Worm (Caenorhabditis elegans) whole organism, young adult: ENCODE measurements around the gene ZC513.14.

Experiments used
- D2030.7 ChIP-seq: fragments of 200-800 bp; sonication (Bioruptor generic); IDR thresholded peaks from 2 replicates; pipeline ENCODE4 v1.3.6; 2022; ENCODE audit warnings: missing genetic modification reagents, missing genetic modification characterization, missing compliant biosample characterization
- F22D6.2 ChIP-seq: sonication (generic microtip); optimal IDR thresholded peaks from 2 replicates; lab custom pipeline; 2016; ENCODE audit warnings: mild to moderate bottlenecking, missing genetic modification characterization, missing compliant biosample characterization
- F33H1.4 ChIP-seq: fragments of 200-800 bp; sonication (Bioruptor generic); IDR thresholded peaks from 2 replicates; pipeline ENCODE4 v1.3.6; 2022; ENCODE audit warnings: missing genetic modification reagents, missing genetic modification characterization, missing compliant biosample characterization
- K12H6.12 ChIP-seq: fragments of 200-800 bp; sonication (Bioruptor generic); optimal IDR thresholded peaks from 2 replicates; lab custom pipeline; 2018; ENCODE audit warnings: mild to moderate bottlenecking, missing genetic modification characterization, missing compliant biosample characterization
- T07F8.4 ChIP-seq: sonication (generic microtip); optimal IDR thresholded peaks from 2 replicates; lab custom pipeline; 2016; ENCODE audit warnings: mild to moderate bottlenecking, missing genetic modification characterization, moderate library complexity, missing compliant biosample characterization
- Y67H2A.10 ChIP-seq: fragments of 200-800 bp; sonication (Bioruptor generic); conservative IDR thresholded peaks from 2 replicates; pipeline ENCODE4 v1.3.6; 2022; ENCODE audit warnings: missing genetic modification reagents, missing genetic modification characterization, missing compliant biosample characterization
- akir-1 ChIP-seq: fragments of 200-800 bp; sonication (Bioruptor generic); optimal IDR thresholded peaks from 2 replicates; lab custom pipeline; 2018; ENCODE audit warnings: mild to moderate bottlenecking, missing genetic modification characterization, moderate library complexity, missing compliant biosample characterization
- aptf-3 ChIP-seq: fragments of 200-800 bp; sonication (Bioruptor generic); IDR thresholded peaks from 2 replicates; pipeline ENCODE4 v1.3.6; 2022; ENCODE audit warnings: missing genetic modification characterization, missing compliant biosample characterization
- attf-3 ChIP-seq: fragments of 200-800 bp; sonication (Bioruptor generic); conservative IDR thresholded peaks from 2 replicates; pipeline ENCODE4 v1.3.6; 2022; ENCODE audit warnings: missing genetic modification reagents, missing genetic modification characterization, missing compliant biosample characterization
- attf-6 ChIP-seq: fragments of 200-800 bp; sonication (Bioruptor generic); IDR thresholded peaks from 2 replicates; pipeline ENCODE4 v1.3.6; 2022; ENCODE audit warnings: missing genetic modification reagents, missing genetic modification characterization, missing compliant biosample characterization
- bed-1 ChIP-seq: fragments of 200-800 bp; sonication (Bioruptor generic); IDR thresholded peaks from 2 replicates; pipeline ENCODE4 v1.3.6; 2022; ENCODE audit warnings: missing genetic modification reagents, missing genetic modification characterization, missing compliant biosample characterization
- cebp-1 ChIP-seq, 2 experiments: fragments of 200-800 bp in 1 of 2; sonication (Bioruptor generic) in 1 of 2; sonication (generic microtip) in 1 of 2; IDR thresholded peaks in 1 of 2; optimal IDR thresholded peaks in 1 of 2; 2 replicates each; pipeline versions ENCODE4 v1.3.6 to Lab custom; 2017 to 2022; ENCODE audit warnings: missing compliant biosample characterization in 2 of 2, missing genetic modification characterization in 2 of 2, mild to moderate bottlenecking in 1 of 2, missing genetic modification reagents in 1 of 2, moderate library complexity in 1 of 2
- ceh-40 ChIP-seq: fragments of 200-800 bp; sonication (Bioruptor generic); IDR thresholded peaks from 2 replicates; pipeline ENCODE4 v1.3.6; 2022; ENCODE audit warnings: missing genetic modification characterization, missing compliant biosample characterization
- dox-1 ChIP-seq: fragments of 200-800 bp; sonication (Bioruptor generic); IDR thresholded peaks from 2 replicates; pipeline ENCODE4 v1.3.6; 2022; ENCODE audit warnings: missing genetic modification reagents, missing genetic modification characterization, missing compliant biosample characterization
- hlh-12 ChIP-seq: sonication (generic microtip); optimal IDR thresholded peaks from 2 replicates; lab custom pipeline; 2016; ENCODE audit warnings: missing genetic modification characterization, missing compliant biosample characterization
- hlh-26 ChIP-seq: fragments of 200-800 bp; sonication (Bioruptor generic); conservative IDR thresholded peaks from 2 replicates; pipeline ENCODE4 v1.3.6; 2022; ENCODE audit warnings: missing genetic modification reagents, missing genetic modification characterization, missing compliant biosample characterization
- hmg-1.2 ChIP-seq: fragments of 200-800 bp; sonication (Bioruptor generic); IDR thresholded peaks from 2 replicates; pipeline ENCODE4 v1.3.6; 2022; ENCODE audit warnings: missing genetic modification reagents, missing genetic modification characterization, missing compliant biosample characterization
- hsf-1 ChIP-seq: fragments of 200-800 bp; sonication (Bioruptor generic); IDR thresholded peaks from 2 replicates; pipeline ENCODE4 v1.3.6; 2022; ENCODE audit warnings: missing genetic modification reagents, missing genetic modification characterization, missing compliant biosample characterization
- let-607 ChIP-seq, 2 experiments: fragments of 200-800 bp in 1 of 2; sonication (Bioruptor generic) in 1 of 2; sonication (generic microtip) in 1 of 2; optimal IDR thresholded peaks; 2 replicates each; lab custom pipeline; 2016 to 2018; ENCODE audit warnings: mild to moderate bottlenecking in 2 of 2, missing compliant biosample characterization in 2 of 2, missing genetic modification characterization in 2 of 2, moderate library complexity in 2 of 2, missing genotype in 1 of 2
- lin-26 ChIP-seq: fragments of 200-800 bp; sonication (Bioruptor generic); IDR thresholded peaks from 2 replicates; pipeline ENCODE4 v1.3.6; 2022; ENCODE audit warnings: missing genetic modification reagents, missing genetic modification characterization, missing compliant biosample characterization
- lsl-1 ChIP-seq: fragments of 200-800 bp; sonication (Bioruptor generic); optimal IDR thresholded peaks from 2 replicates; lab custom pipeline; 2018; ENCODE audit warnings: mild to moderate bottlenecking, missing genetic modification characterization, moderate library complexity, missing compliant biosample characterization
- madf-6 ChIP-seq: fragments of 200-800 bp; sonication (Bioruptor generic); IDR thresholded peaks from 2 replicates; pipeline ENCODE4 v1.3.6; 2022; ENCODE audit warnings: missing genetic modification reagents, missing genetic modification characterization, missing compliant biosample characterization
- nhr-80 ChIP-seq: sonication (generic microtip); optimal IDR thresholded peaks from 2 replicates; lab custom pipeline; 2016; ENCODE audit warnings: missing genetic modification characterization, missing compliant biosample characterization
- pbrm-1 ChIP-seq: fragments of 200-800 bp; sonication (Bioruptor generic); IDR thresholded peaks from 2 replicates; pipeline ENCODE4 v1.3.6; 2022; ENCODE audit warnings: missing genetic modification reagents, missing genetic modification characterization, missing compliant biosample characterization
- pha-4 ChIP-seq: fragments of 150-350 bp; sonication (generic microtip); optimal IDR thresholded peaks from 2 replicates; lab custom pipeline; 2014; ENCODE audit warnings: missing biosample characterization, missing genetic modification reagents, missing genetic modification characterization
- rpc-1 ChIP-seq, 2 experiments: fragments of 150-350 bp in 1 of 2; sonication (generic microtip) in 1 of 2; optimal IDR thresholded peaks; 2 replicates each; lab custom pipeline; 2014 to 2018; ENCODE audit warnings: missing biosample characterization in 1 of 2, missing genetic modification characterization in 1 of 2, missing genetic modification reagents in 1 of 2, missing genotype in 1 of 2
- sea-2 ChIP-seq: fragments of 200-800 bp; sonication (Bioruptor generic); IDR thresholded peaks from 2 replicates; pipeline ENCODE4 v1.3.6; 2022; ENCODE audit warnings: missing genetic modification characterization, missing compliant biosample characterization
- snpc-1.1 ChIP-seq: sonication (generic microtip); optimal IDR thresholded peaks from 2 replicates; lab custom pipeline; 2017; ENCODE audit warnings: missing genetic modification characterization, mild to moderate bottlenecking, missing compliant biosample characterization, antibody characterized with exemption, moderate library complexity, missing genotype, missing genetic modification reagents; ENCODE audit not compliant: insufficient read depth
- snpc-1.3 ChIP-seq: sonication (generic microtip); optimal IDR thresholded peaks from 2 replicates; lab custom pipeline; 2017; ENCODE audit warnings: missing genetic modification characterization, mild to moderate bottlenecking, missing compliant biosample characterization, antibody characterized with exemption, moderate library complexity, missing genotype, missing genetic modification reagents; ENCODE audit not compliant: insufficient read depth
- snpc-4 ChIP-seq, 5 experiments: fragments of 150-350 bp in 1 of 5; sonication (generic microtip) in 4 of 5; optimal IDR thresholded peaks; 2 replicates each; lab custom pipeline; 2014 to 2018; ENCODE audit warnings: missing genetic modification characterization in 5 of 5, missing biosample characterization in 3 of 5, antibody characterized with exemption in 2 of 5, mild to moderate bottlenecking in 2 of 5, missing compliant biosample characterization in 2 of 5, missing genotype in 2 of 5, moderate library complexity in 2 of 5, missing genetic modification reagents in 1 of 5
- unc-130 ChIP-seq: sonication (generic microtip); optimal IDR thresholded peaks from 2 replicates; lab custom pipeline; 2016; ENCODE audit warnings: missing genetic modification reagents, missing genetic modification characterization, missing compliant biosample characterization
- xnd-1 ChIP-seq: sonication (generic microtip); optimal IDR thresholded peaks from 2 replicates; lab custom pipeline; 2016; ENCODE audit warnings: missing genotype, missing genetic modification reagents, missing genetic modification characterization, missing compliant biosample characterization
- zim-3 ChIP-seq: sonication (generic microtip); optimal IDR thresholded peaks from 2 replicates; lab custom pipeline; 2017; ENCODE audit warnings: mild to moderate bottlenecking, missing genetic modification characterization, moderate library complexity, missing compliant biosample characterization

Gene ZC513.14

DNA sequence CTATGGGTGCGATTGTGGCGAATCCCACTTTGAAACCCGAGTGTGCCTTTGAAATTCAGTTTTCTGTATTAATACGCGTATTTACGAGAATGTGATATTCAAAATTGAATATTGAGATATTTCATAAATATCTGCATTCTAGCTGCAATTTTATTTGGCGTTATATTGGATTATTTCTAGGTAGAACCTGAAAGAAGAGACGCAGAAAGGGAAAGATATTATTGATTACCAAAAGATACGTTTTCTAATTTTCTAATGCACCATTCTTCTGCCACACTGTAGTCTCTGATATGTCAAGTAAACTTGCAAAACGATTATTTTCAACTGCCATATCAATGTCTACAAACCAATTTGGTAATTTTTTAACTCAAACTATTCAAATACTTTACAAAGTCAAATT is 13.8 kb downstream of the ZC513.14 start, which contains the start of gene ech-3:
TSS of gene ech-3 (plus strand) at position 178 of the 400 bp plus-strand sequence.
- TF ChIP-seq snpc-1.3 (tag; lab: Kevin White, UChicago) (no peak), hmg-1.2 (GFP tag; lab: Robert Waterston, UW) (peak; percentile 30; the same call in 1 of the 2 replicates)

DNA sequence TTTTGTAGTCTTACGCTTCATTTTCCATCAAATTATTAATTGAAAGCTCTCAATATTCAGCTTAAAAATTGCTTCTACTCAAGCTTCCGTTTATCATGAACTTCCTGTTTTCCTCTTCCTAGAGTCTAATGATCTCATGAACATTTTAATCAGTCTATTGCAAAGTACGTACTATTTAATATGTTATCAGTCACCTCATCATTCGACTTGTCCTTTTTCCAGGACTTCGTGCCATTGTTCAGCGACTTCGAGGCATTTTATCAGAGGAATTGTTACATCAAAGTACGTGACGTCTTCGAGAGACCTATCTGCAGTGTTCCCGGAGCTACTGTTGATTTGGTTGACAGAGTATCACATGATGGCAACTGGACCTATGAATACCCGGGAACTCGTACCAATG is 16.1 kb downstream of the ZC513.14 start:
- TF ChIP-seq let-607 (tag; optimal IDR thresholded peaks at IDR 0.05; lab: Kevin White, UChicago) (no peak), nhr-80 (tag; lab: Kevin White, UChicago) (peak; percentile 60)

DNA sequence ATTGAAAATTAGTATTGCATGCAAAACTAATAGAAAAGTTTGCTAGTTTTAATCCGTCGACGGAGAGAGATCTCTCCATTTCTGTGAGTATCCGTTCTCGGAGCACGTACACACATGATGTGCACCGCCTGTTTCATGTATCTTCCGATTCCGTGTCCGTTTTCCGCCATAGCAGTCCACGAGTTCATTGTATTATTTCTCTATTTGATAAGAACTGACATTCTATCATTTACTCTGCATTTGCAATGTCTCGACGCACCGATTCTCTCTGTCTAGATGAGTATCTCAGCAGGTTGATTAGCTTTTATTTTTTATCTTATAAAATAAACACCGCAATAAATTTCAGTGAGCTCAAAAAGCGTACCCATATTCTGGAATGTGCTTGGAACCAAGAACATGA is 16.9 kb downstream of the ZC513.14 start:
- peak; percentile 57 for TF ChIP-seq nhr-80 (tag; lab: Kevin White, UChicago)
- TF ChIP-seq K12H6.12 (tag; lab: Kevin White, UChicago) = no peak

DNA sequence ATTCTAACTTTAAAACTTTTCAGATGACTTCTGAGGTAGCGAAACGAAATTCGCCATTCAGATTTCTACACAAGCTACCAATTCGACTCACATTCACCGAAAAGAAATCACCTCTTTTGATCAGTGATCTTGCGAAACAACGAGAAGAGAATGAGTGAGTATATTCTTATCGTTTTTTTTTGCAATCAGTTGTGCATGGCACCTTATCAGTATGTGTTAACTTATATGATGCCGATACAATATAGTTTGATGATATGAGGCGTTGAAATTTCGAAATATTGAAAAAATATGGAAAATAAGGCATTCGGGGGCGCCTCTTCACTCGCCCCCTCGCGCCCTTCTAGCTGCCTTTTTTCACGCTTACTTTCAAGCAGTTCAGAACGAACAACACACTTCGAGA is 17.9 kb downstream of the ZC513.14 start:
- peak; percentile 56; the same call in 1 of the 2 replicates for TF ChIP-seq cebp-1 (GFP tag; IDR thresholded peaks at IDR 0.05; lab: Robert Waterston, UW)
- peak; percentile 72 for TF ChIP-seq cebp-1 (tag; optimal IDR thresholded peaks at IDR 0.05; lab: Kevin White, UChicago)
- peak; percentile 84 for TF ChIP-seq nhr-80 (tag; lab: Kevin White, UChicago)
- 0 out of 2 replicates have a peak, but pooled peaks have one; percentile 19 for TF ChIP-seq dox-1 (GFP tag; lab: Robert Waterston, UW)
- no peak for TF ChIP-seq Y67H2A.10 (GFP tag; lab: Robert Waterston, UW)

DNA sequence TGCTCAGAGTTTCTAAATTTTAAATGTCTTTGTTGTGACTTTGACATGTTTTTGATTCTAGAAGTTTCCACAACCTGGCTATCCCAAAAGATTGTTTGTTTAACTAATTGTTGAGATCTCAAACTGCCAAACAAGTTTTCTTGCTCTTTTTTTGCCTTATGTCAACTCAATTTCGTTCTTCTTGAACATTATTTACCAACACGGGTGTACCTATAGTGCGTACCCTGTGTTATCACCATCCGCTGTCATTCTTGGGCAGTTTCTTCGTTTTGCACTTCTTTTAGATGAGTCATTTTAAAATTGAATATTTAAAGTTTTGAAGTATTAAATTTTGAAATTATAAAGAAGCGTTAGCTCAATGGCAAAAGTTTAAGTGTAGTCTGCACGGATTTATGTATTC is 18.9 kb downstream of the ZC513.14 start, which contains the start of gene sptl-2:
TSS of gene sptl-2 (plus strand) at position 280 of the 400 bp plus-strand sequence.
- TF ChIP-seq pha-4 (no peak), hlh-12 (tag; lab: Kevin White, UChicago) (no peak), ceh-40 (GFP tag; lab: Robert Waterston, UW) (no peak), attf-3 (GFP tag; lab: Robert Waterston, UW) (no peak), nhr-80 (tag; lab: Kevin White, UChicago) (peak; percentile 31)

DNA sequence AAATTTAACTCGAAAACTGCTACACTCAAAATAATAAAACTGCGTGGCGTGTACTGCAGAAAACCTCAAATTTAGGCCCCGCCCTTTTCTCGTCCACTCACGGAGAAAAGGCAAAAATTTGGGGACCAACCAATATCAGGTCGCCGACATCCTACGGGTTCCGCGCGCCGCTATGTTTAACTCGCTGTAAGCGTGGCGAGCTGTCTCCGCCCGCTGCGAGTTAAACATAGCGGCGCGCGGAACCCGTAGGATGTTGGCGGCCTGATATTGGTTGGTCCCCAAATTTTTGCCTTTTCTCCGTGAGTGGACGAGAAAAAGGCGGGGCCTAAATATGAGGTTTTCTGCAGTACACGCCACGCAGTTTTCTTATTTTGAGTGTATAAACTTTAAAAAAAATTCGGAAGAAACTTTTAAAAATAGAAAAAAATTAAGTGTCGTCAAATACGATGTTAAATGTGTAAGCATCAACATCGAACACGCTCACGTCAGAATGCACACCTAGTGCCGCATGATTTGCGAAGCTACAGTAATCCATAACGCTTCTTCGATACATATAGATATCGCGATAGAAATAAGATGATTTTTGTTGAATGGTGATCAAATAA is 21.0 kb downstream of the ZC513.14 start:
- TF ChIP-seq attf-6 (GFP tag; lab: Robert Waterston, UW) (peak; percentile 47; the same call in 1 of the 2 replicates), lsl-1 (GFP tag; lab: Kevin White, UChicago) (peak; percentile 35), snpc-4 (GFP tag; optimal IDR thresholded peaks at IDR 0.05; lab: Kevin White, UChicago) (peak; percentile 74), snpc-4 (tag; optimal IDR thresholded peaks at IDR 0.05; lab: Kevin White, UChicago) (peak in 3 of 4 experiments; percentile 90 to 97 (median 95)), xnd-1 (tag; lab: Kevin White, UChicago) (peak; percentile 3), lin-26 (GFP tag; lab: Robert Waterston, UW) (0 out of 2 replicates have a peak, but pooled peaks have one; percentile 26), hsf-1 (peak; percentile 40; the same call in 1 of the 2 replicates), pbrm-1 (GFP tag; lab: Robert Waterston, UW) (peak; percentile 63), hmg-1.2 (GFP tag; lab: Robert Waterston, UW) (peak; percentile 82), snpc-1.1 (tag; lab: Kevin White, UChicago) (peak; percentile 85), madf-6 (peak; percentile 8; the same call in 1 of the 2 replicates)

DNA sequence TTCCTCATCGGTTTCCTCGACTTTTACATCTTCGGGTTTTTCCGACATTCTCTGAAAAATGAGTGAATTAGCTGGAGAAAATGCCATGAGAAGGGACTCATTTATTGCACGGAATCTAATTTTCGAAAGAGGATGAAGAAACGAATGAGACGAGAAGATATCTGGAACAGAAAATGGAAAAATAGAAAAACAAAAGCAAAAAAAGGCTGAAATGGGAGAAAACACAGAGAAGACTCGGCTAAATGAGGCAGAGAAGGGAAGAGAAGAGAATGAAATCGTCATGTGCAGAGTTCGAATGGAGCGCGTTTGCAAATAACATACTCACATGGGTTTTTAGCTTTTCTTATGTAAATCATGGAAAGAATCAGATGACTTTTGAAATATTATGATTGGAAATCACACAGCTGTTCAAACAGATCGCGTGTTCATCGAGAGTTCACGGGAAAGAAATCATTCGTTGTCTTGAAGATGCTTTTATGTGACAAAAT is 21.9 kb downstream of the ZC513.14 start, which contains the start of gene Y97E10AR.6:
TSS of gene Y97E10AR.6 (minus strand) at position 51 of the 488 bp plus-strand sequence.
- TF ChIP-seq unc-130 (GFP tag; lab: Kevin White, UChicago) (no peak), zim-3 (tag; lab: Kevin White, UChicago) (no peak), T07F8.4 (no peak), bed-1 (no peak), sea-2 (GFP tag; lab: Robert Waterston, UW) (no peak), F33H1.4 (GFP tag; lab: Robert Waterston, UW) (no peak), D2030.7 (GFP tag; lab: Robert Waterston, UW) (no peak), F22D6.2 (tag; lab: Kevin White, UChicago) (no peak), rpc-1 (optimal IDR thresholded peaks at IDR 0.05; lab: Kevin White, UChicago) (no peak), rpc-1 (tag; optimal IDR thresholded peaks at IDR 0.05; lab: Kevin White, UChicago) (no peak), hlh-26 (no peak), snpc-4 (GFP tag; optimal IDR thresholded peaks at IDR 0.05; lab: Kevin White, UChicago) (no peak), snpc-4 (tag; optimal IDR thresholded peaks at IDR 0.05; lab: Kevin White, UChicago) (peak in 1 of 4 experiments; percentile 39), aptf-3 (GFP tag; lab: Robert Waterston, UW) (no peak), akir-1 (GFP tag; lab: Kevin White, UChicago) (no peak)
